Worm (Caenorhabditis elegans) whole organism, L1 larva: Measurements from ENCODE around the gene rhr-2.
A peak's percentile ranks its signal among the peaks of the same experiment; 100 is the strongest.

Source experiments
- ceh-82 ChIP-seq, 3 experiments: fragments of 150-350 bp in 1 of 3; sonication (generic microtip) in 2 of 3; optimal IDR thresholded peaks; 2 replicates each; lab custom pipeline; 2014 to 2017; ENCODE audit warnings: missing biosample characterization in 3 of 3, missing genetic modification characterization in 3 of 3
- efl-1 ChIP-seq, 4 experiments: fragments of 150-350 bp; optimal IDR thresholded peaks in 3 of 4; peaks in 1 of 4; 1 replicate in 1 of 4; 2 replicates in 3 of 4; lab custom pipeline; 2014; ENCODE audit warnings: missing biosample characterization in 2 of 4, missing genetic modification characterization in 2 of 4, missing genetic modification reagents in 2 of 4
- efl-3 ChIP-seq: fragments of 200-800 bp; sonication (Bioruptor generic); optimal IDR thresholded peaks from 2 replicates; lab custom pipeline; 2018; ENCODE audit warnings: mild to moderate bottlenecking, missing genetic modification characterization, missing compliant biosample characterization
- elt-3 ChIP-seq, 6 experiments: fragments of 150-350 bp in 1 of 6; sonication (generic microtip); optimal IDR thresholded peaks; 2 replicates each; lab custom pipeline; 2017 to 2018; ENCODE audit warnings: missing biosample characterization in 6 of 6, missing genetic modification characterization in 6 of 6, inconsistent platforms in 1 of 6
- lin-35 ChIP-seq, 2 experiments: fragments of 150-350 bp; optimal IDR thresholded peaks; 2 replicates each; lab custom pipeline; 2014; ENCODE audit warnings: missing biosample characterization in 2 of 2, missing genetic modification characterization in 2 of 2, missing genetic modification reagents in 2 of 2
- lsy-2 ChIP-seq, 2 experiments: fragments of 150-350 bp; optimal IDR thresholded peaks; 2 replicates each; lab custom pipeline; 2014; ENCODE audit warnings: missing biosample characterization in 2 of 2, missing genetic modification characterization in 2 of 2
- nhr-11 ChIP-seq: fragments of 150-350 bp; optimal IDR thresholded peaks from 2 replicates; lab custom pipeline; 2014; ENCODE audit warnings: missing biosample characterization, missing genetic modification characterization
- nhr-19 ChIP-seq: fragments of 200-800 bp; sonication (Bioruptor generic); conservative IDR thresholded peaks from 2 replicates; pipeline ENCODE4 v1.3.6; 2022; ENCODE audit warnings: missing genetic modification characterization, missing compliant biosample characterization
- nhr-237 ChIP-seq: fragments of 150-350 bp; optimal IDR thresholded peaks from 2 replicates; lab custom pipeline; 2014; ENCODE audit warnings: missing biosample characterization, missing genetic modification characterization
- nhr-28 ChIP-seq: fragments of 150-350 bp; optimal IDR thresholded peaks from 2 replicates; lab custom pipeline; 2014; ENCODE audit warnings: missing biosample characterization, missing genetic modification characterization
- nhr-77 ChIP-seq: fragments of 150-350 bp; optimal IDR thresholded peaks from 2 replicates; lab custom pipeline; 2014; ENCODE audit warnings: missing biosample characterization, missing genetic modification characterization
- pax-3 ChIP-seq: fragments of 200-800 bp; sonication (Bioruptor generic); optimal IDR thresholded peaks from 2 replicates; lab custom pipeline; 2018; ENCODE audit warnings: mild to moderate bottlenecking, missing genetic modification characterization, moderate library complexity, missing compliant biosample characterization
- skn-1 ChIP-seq: fragments of 150-350 bp; optimal IDR thresholded peaks from 2 replicates; lab custom pipeline; 2014; ENCODE audit warnings: missing biosample characterization, missing genetic modification characterization
- ztf-4 ChIP-seq: fragments of 150-350 bp; optimal IDR thresholded peaks from 2 replicates; lab custom pipeline; 2014; ENCODE audit warnings: missing biosample characterization, missing genetic modification characterization

- TF ChIP-seq efl-1 (optimal IDR thresholded peaks at IDR 0.05; lab: Kevin White, UChicago) (no peak), efl-1 (GFP tag; optimal IDR thresholded peaks at IDR 0.05 in 1 of 2; lab: Kevin White, UChicago) (peak in 1 of 2 experiments; percentile 43), ztf-4 (no peak), nhr-77 (tag; lab: Kevin White, UChicago) (no peak), pax-3 (no peak), nhr-11 (tag; lab: Kevin White, UChicago) (no peak), elt-3 (tag; optimal IDR thresholded peaks at IDR 0.05; lab: Kevin White, UChicago) (peak in 5 of 6 experiments; percentile 16 to 73 (median 67)), nhr-237 (tag; lab: Kevin White, UChicago) (no peak), nhr-19 (GFP tag; lab: Robert Waterston, UW) (no peak), ceh-82 (tag; optimal IDR thresholded peaks at IDR 0.05; lab: Kevin White, UChicago) (no peak), efl-3 (GFP tag; lab: Kevin White, UChicago) (no peak), nhr-28 (tag; lab: Kevin White, UChicago) (no peak), lsy-2 (tag; optimal IDR thresholded peaks at IDR 0.05; lab: Kevin White, UChicago) (no peak), skn-1 (tag; lab: Kevin White, UChicago) (no peak), lin-35 (GFP tag; optimal IDR thresholded peaks at IDR 0.05; lab: Kevin White, UChicago) (no peak)
Measured at ce11 chrV:11739820-11740219, 9.9 kb upstream of the rhr-2 start, which contains the start of gene T04F3.1.
